Fruit fly (Drosophila melanogaster): ENCODE measurements around the gene CG12605.
A peak's percentile ranks its signal among the peaks of the same experiment; 100 is the strongest.

CG12605 gene

DNA sequence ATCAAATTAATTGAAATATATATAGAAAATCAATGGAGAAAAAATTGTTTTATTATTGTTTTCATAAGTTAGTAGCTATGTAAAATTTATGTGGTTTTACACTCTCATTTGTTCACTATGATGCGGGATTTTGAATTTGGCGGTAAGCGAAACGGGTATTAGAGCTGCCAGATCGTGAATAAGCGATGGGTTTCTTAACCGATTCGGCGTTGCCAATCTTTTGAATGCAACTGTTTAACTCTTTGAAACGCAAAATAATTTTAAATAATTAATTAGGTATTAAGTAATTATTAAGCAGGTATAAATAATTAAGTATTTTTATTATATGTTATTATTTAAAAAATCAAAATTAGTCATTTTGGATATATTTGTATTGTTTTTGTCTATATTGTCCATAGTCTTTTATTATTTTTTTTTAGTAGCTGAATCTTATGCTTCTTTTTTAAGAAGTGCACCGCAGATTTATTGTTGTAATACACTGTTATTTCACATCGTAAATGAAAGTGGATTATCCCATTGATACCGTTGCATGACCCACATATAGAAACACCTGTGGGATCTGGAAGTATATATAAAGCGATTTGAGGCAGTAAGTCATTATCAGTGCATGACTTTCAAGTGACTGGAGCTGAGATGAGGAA lies 17.1 kb downstream of the CG12605 start, which contains the start of gene CG10853:
CG10853 (plus strand) TSS at position 591 of the 641 bp plus-strand sequence.
- TF ChIP-seq D1 (tag; optimal IDR thresholded peaks at IDR 0.05) (peak; percentile 44), CG4496 (GFP tag; IDR thresholded peaks at IDR 0.05) (no peak), CG10348 (GFP tag; IDR thresholded peaks at IDR 0.05) (no peak)

- TF ChIP-seq EcR (GFP tag; optimal IDR thresholded peaks at IDR 0.05): peak; percentile 25
- 0 out of 3 replicates have a peak, but pooled peaks have one; percentile 37 for TF ChIP-seq CG4496 (GFP tag; IDR thresholded peaks at IDR 0.05)
- no peak for TF ChIP-seq Ets98B (GFP tag; IDR thresholded peaks at IDR 0.05)
- TF ChIP-seq CG10348 (GFP tag; IDR thresholded peaks at IDR 0.05): no peak
- TF ChIP-seq CG15710 (tag; optimal IDR thresholded peaks at IDR 0.05): no peak
- TF ChIP-seq Snoo (tag; optimal IDR thresholded peaks at IDR 0.05): peak; percentile 5
- no peak for TF ChIP-seq Pif1B (GFP tag; optimal IDR thresholded peaks at IDR 0.05)
- TF ChIP-seq CG12605 (GFP tag; IDR thresholded peaks at IDR 0.05): peak; percentile 70
- peak; percentile 4 for TF ChIP-seq CG8159 (tag; optimal IDR thresholded peaks at IDR 0.05)
- TF ChIP-seq fd96Ca (GFP tag; IDR thresholded peaks at IDR 0.05): peak; percentile 8; the same call in 1 of the 3 replicates
These were observed 22.1 kb downstream of the CG12605 start, which contains the start of the genes CG10863 and CG14982 for dm6 chr3L:3942241-3943028. TSS of gene CG10863 (minus strand) at chr3L:3942465. TSS of gene CG14982 (plus strand) at chr3L:3942710.

dm6 chr3L:3940075-3940819 lies 24.3 kb downstream of the CG12605 start, which contains the start of gene CG12766:
TSS of gene CG12766 (minus strand) at chr3L:3940125.
- TF ChIP-seq CG32121 (GFP tag; IDR thresholded peaks at IDR 0.05): peak; percentile 52
- TF ChIP-seq Ets98B (GFP tag; IDR thresholded peaks at IDR 0.05): peak; percentile 21; the same call in 1 of the 2 replicates
- TF ChIP-seq Pif1A (GFP tag; optimal IDR thresholded peaks at IDR 0.05): no peak
- TF ChIP-seq CG13204 (GFP tag; optimal IDR thresholded peaks at IDR 0.05): no peak
- peak; percentile 55 for TF ChIP-seq CG12605 (GFP tag; IDR thresholded peaks at IDR 0.05)
- peak; percentile 80 for TF ChIP-seq CG4496 (GFP tag; IDR thresholded peaks at IDR 0.05)

DNA sequence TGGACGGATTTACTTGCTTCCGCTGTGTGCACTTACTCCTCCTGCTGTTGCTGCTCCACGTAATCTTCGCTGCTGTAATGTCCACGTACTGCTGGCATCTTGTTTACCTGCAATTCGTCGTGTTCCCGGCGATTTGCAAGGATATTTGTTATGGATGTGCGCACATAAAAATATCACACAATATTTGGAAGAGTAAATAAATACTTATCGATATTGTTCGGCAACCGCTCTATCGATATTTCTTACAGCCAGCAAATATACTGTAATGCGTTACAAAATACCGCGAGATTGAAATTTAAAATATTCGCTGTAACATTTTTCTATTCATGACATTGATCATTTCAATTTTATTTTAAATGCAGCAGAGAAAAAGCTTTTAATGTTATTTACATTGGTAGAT lies 26.8 kb downstream of the CG12605 start, which contains the start of gene CG10866:
CG10866 (minus strand) TSS at position 187 of the 400 bp plus-strand sequence.
- no peak for TF ChIP-seq Pif1B (GFP tag; optimal IDR thresholded peaks at IDR 0.05)
- no peak for TF ChIP-seq fd96Ca (GFP tag; IDR thresholded peaks at IDR 0.05)
- TF ChIP-seq Pif1A (GFP tag; optimal IDR thresholded peaks at IDR 0.05): no peak
- TF ChIP-seq CG8159 (tag; optimal IDR thresholded peaks at IDR 0.05): no peak
- no peak for TF ChIP-seq CG15710 (tag; optimal IDR thresholded peaks at IDR 0.05)
- no peak for TF ChIP-seq Ets98B (GFP tag; IDR thresholded peaks at IDR 0.05)
- no peak for TF ChIP-seq CG14655 (GFP tag; optimal IDR thresholded peaks at IDR 0.05)
- TF ChIP-seq CG12605 (GFP tag; IDR thresholded peaks at IDR 0.05): no peak
- no peak for TF ChIP-seq CG32121 (GFP tag; IDR thresholded peaks at IDR 0.05)
- no peak for TF ChIP-seq CG4496 (GFP tag; IDR thresholded peaks at IDR 0.05)
- TF ChIP-seq CG13204 (GFP tag; optimal IDR thresholded peaks at IDR 0.05): no peak
- TF ChIP-seq Snoo (tag; optimal IDR thresholded peaks at IDR 0.05): no peak
- TF ChIP-seq D1 (tag; optimal IDR thresholded peaks at IDR 0.05): no peak
- TF ChIP-seq CG34367 (tag; optimal IDR thresholded peaks at IDR 0.05): no peak
- TF ChIP-seq CG10348 (GFP tag; IDR thresholded peaks at IDR 0.05): no peak
- no peak for TF ChIP-seq CG17806 (tag; optimal IDR thresholded peaks at IDR 0.05)
- TF ChIP-seq CG9948 (tag; optimal IDR thresholded peaks at IDR 0.05): no peak

DNA sequence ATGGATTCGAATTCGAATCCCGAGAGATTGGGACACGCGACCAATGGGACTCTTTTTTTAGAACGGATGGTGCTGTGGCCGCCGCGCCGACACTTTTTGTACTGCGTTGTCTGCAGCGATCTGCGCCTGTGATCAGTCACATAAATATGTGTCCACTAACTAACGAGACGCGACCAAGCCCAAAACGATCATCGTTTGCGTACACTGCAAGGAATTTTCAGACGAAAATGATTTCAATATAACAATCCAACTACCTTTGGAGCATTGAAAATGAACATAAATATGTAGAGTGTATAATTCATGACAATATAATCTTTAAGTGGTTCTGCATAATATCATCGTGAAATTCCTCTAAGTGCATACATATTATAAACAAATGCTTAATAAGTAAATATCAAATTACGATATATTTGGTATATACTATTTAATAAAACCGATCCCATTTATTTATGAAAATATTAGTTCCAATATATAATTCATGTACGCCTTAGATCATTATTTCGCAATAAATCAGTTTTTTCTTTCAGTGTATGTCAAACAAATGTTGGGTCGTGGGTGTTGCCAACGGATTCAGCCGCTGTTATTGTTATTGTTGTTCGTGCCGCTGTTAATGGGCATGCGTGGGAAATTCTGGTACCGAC lies 28.9 kb downstream of the CG12605 start, which contains the start of gene Eip63F-1:
Eip63F-1 (minus strand) TSS at position 51 of the 641 bp plus-strand sequence.
- TF ChIP-seq D1 (tag; optimal IDR thresholded peaks at IDR 0.05): no peak
- no peak for TF ChIP-seq CG34367 (tag; optimal IDR thresholded peaks at IDR 0.05)
- TF ChIP-seq CG8159 (tag; optimal IDR thresholded peaks at IDR 0.05): no peak
- TF ChIP-seq Ets98B (GFP tag; IDR thresholded peaks at IDR 0.05): peak; percentile 45; the same call in 1 of the 2 replicates
- no peak; the same call in 1 of the 2 replicates for TF ChIP-seq CG12605 (GFP tag; IDR thresholded peaks at IDR 0.05)
- no peak for TF ChIP-seq Pif1A (GFP tag; optimal IDR thresholded peaks at IDR 0.05)
- no peak for TF ChIP-seq EcR (GFP tag; optimal IDR thresholded peaks at IDR 0.05)
- TF ChIP-seq CG13204 (GFP tag; optimal IDR thresholded peaks at IDR 0.05): no peak
- TF ChIP-seq gl (tag; optimal IDR thresholded peaks at IDR 0.05): no peak
- TF ChIP-seq CG32121 (GFP tag; IDR thresholded peaks at IDR 0.05): peak; percentile 55
- TF ChIP-seq CG4496 (GFP tag; IDR thresholded peaks at IDR 0.05): no peak
- TF ChIP-seq CG10348 (GFP tag; IDR thresholded peaks at IDR 0.05): no peak
- TF ChIP-seq rn (GFP tag; IDR thresholded peaks at IDR 0.05): no peak
- TF ChIP-seq CG9948 (tag; optimal IDR thresholded peaks at IDR 0.05): no peak
- no peak for TF ChIP-seq CG17806 (tag; optimal IDR thresholded peaks at IDR 0.05)
- TF ChIP-seq CG14655 (GFP tag; optimal IDR thresholded peaks at IDR 0.05): no peak
- TF ChIP-seq CG8301 (tag; optimal IDR thresholded peaks at IDR 0.05): peak; percentile 57
- TF ChIP-seq fd96Ca (GFP tag; IDR thresholded peaks at IDR 0.05): no peak
- TF ChIP-seq Pif1B (GFP tag; optimal IDR thresholded peaks at IDR 0.05): no peak
- no peak for TF ChIP-seq CG15710 (tag; optimal IDR thresholded peaks at IDR 0.05)
- TF ChIP-seq Snoo (tag; optimal IDR thresholded peaks at IDR 0.05): no peak

Measured in whole organism, pupa.